Worm (Caenorhabditis elegans) whole organism, late embryonic: ENCODE measurements around the gene apc-2.

Experiments
- ama-1 ChIP-seq: fragments of 150-350 bp; optimal IDR thresholded peaks from 2 replicates; lab custom pipeline; 2014
- eyg-1 ChIP-seq: sonication (generic microtip); optimal IDR thresholded peaks from 2 replicates; lab custom pipeline; 2016; ENCODE audit warnings: missing genotype, missing genetic modification characterization, missing compliant biosample characterization
- fax-1 ChIP-seq: sonication (generic microtip); optimal IDR thresholded peaks from 2 replicates; lab custom pipeline; 2016; ENCODE audit warnings: missing genotype, missing genetic modification characterization, missing compliant biosample characterization
- hlh-8 ChIP-seq: sonication (generic microtip); optimal IDR thresholded peaks from 2 replicates; lab custom pipeline; 2016; ENCODE audit warnings: missing genotype, missing genetic modification characterization, missing compliant biosample characterization
- pax-1 ChIP-seq: fragments of 150-350 bp; optimal IDR thresholded peaks from 2 replicates; lab custom pipeline; 2014; ENCODE audit warnings: missing biosample characterization, missing genetic modification characterization
- pha-4 ChIP-seq: fragments of 150-350 bp; optimal IDR thresholded peaks from 2 replicates; lab custom pipeline; 2018; ENCODE audit warnings: missing biosample characterization, missing genetic modification reagents, missing genetic modification characterization
- sdc-2 ChIP-seq: sonication (generic microtip); optimal IDR thresholded peaks from 2 replicates; lab custom pipeline; 2016; ENCODE audit warnings: missing genotype, missing genetic modification characterization, missing compliant biosample characterization
- tbx-2 ChIP-seq: sonication (generic microtip); optimal IDR thresholded peaks from 2 replicates; lab custom pipeline; 2016; ENCODE audit warnings: missing genetic modification characterization, missing compliant biosample characterization
- ttx-3 ChIP-seq: sonication (generic microtip); optimal IDR thresholded peaks from 2 replicates; lab custom pipeline; 2016; ENCODE audit warnings: missing genetic modification reagents, missing genetic modification characterization, missing compliant biosample characterization
- unc-3 ChIP-seq, 2 experiments: fragments of 200-800 bp in 1 of 2; sonication (Bioruptor generic) in 1 of 2; sonication (generic microtip) in 1 of 2; conservative IDR thresholded peaks in 1 of 2; optimal IDR thresholded peaks in 1 of 2; 2 replicates each; pipeline versions ENCODE4 v1.3.6 to Lab custom; 2016 to 2022; ENCODE audit warnings: missing compliant biosample characterization in 2 of 2, missing genetic modification characterization in 2 of 2, missing genetic modification reagents in 1 of 2

ce11 chrIII:8045734-8046133 lies 34.7 kb upstream of the apc-2 start, which contains the start of gene K12H4.3:
- TF ChIP-seq pha-4 (tag; lab: Kevin White, UChicago) = no peak
- no peak for TF ChIP-seq pax-1 (tag; lab: Kevin White, UChicago)
- TF ChIP-seq ama-1 = no peak
- TF ChIP-seq ttx-3 = no peak
- no peak for TF ChIP-seq unc-3 (GFP tag; conservative IDR thresholded peaks at IDR 0.05; lab: Robert Waterston, UW)
- no peak for TF ChIP-seq unc-3 (tag; optimal IDR thresholded peaks at IDR 0.05; lab: Kevin White, UChicago)
- no peak for TF ChIP-seq sdc-2 (tag; lab: Kevin White, UChicago)
- TF ChIP-seq fax-1 (tag; lab: Kevin White, UChicago) = no peak
- TF ChIP-seq hlh-8 (tag; lab: Kevin White, UChicago) = no peak
- no peak for TF ChIP-seq eyg-1 (tag; lab: Kevin White, UChicago)
- no peak for TF ChIP-seq tbx-2
